Worm (Caenorhabditis elegans) whole organism, L3 larva: ENCODE results near the gene nhr-4.

Experiments used
- fos-1 ChIP-seq: fragments of 150-350 bp; optimal IDR thresholded peaks from 2 replicates; lab custom pipeline; 2014; ENCODE audit warnings: missing biosample characterization, missing genetic modification characterization
- nhr-25 ChIP-seq: sonication (generic microtip); optimal IDR thresholded peaks from 2 replicates; lab custom pipeline; 2017; ENCODE audit warnings: missing biosample characterization, missing genetic modification characterization
- nhr-77 ChIP-seq: fragments of 150-350 bp; optimal IDR thresholded peaks from 2 replicates; lab custom pipeline; 2014; ENCODE audit warnings: missing biosample characterization, missing genetic modification characterization
- pqm-1 ChIP-seq: fragments of 150-350 bp; optimal IDR thresholded peaks from 2 replicates; lab custom pipeline; 2017; ENCODE audit warnings: missing biosample characterization, missing genetic modification characterization, inconsistent platforms
- skn-1 ChIP-seq: fragments of 150-350 bp; optimal IDR thresholded peaks from 2 replicates; lab custom pipeline; 2014; ENCODE audit warnings: missing biosample characterization, missing genetic modification characterization

DNA sequence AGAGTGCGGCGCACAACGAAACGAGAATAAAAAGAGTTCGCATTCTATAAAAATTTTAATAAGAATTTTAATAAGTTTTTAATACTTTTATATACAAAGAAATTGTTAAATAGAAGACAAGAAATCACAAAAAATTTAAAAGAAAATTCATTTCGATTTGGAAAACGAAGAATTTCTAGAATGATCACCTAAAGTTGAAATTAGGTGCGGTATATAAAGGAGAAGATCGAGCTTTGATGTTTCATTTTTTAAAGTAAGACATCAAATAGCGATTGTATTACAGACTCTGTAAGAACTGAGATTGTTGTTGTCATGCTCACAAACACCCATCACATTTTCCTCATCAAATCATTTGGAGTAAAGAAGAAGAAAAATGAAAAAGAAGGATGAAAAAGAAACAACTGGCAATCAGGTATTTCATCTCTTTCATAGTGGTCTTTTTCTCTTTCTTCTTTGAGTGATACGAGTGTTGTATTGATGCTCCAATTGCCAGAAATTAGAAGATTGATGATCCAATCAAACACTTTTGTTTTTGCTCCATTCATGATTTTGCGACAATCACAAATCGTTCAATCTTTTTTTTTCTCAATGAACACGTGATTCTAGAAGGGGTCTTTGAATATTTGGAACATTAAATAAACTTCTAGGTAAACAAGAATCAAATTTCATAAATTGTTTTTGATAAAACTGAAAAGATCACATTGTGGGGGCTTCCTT, 49.2 kb downstream of the nhr-4 start, which contains the start of gene dur-1:
- TF ChIP-seq skn-1 (tag; lab: Kevin White, UChicago) = no peak
- no peak for TF ChIP-seq fos-1 (tag; lab: Kevin White, UChicago)
- TF ChIP-seq nhr-77 (tag; lab: Kevin White, UChicago) = no peak
- TF ChIP-seq pqm-1 (tag; lab: Kevin White, UChicago) = no peak
- TF ChIP-seq nhr-25 (tag; lab: Kevin White, UChicago) = no peak
